Worm (Caenorhabditis elegans) whole organism, late embryonic: ENCODE results near the gene hacl-1.

Source experiments
- C08G9.2 ChIP-seq: sonication (generic microtip); optimal IDR thresholded peaks from 2 replicates; lab custom pipeline; 2016; ENCODE audit warnings: mild to moderate bottlenecking, missing genetic modification characterization, moderate library complexity, missing compliant biosample characterization
- C38D4.7 ChIP-seq: fragments of 200-800 bp; sonication (Bioruptor generic); optimal IDR thresholded peaks from 2 replicates; lab custom pipeline; 2018; ENCODE audit warnings: mild to moderate bottlenecking, missing genetic modification characterization, moderate library complexity, missing compliant biosample characterization
- F13H6.1 ChIP-seq: sonication (generic microtip); optimal IDR thresholded peaks from 2 replicates; lab custom pipeline; 2016; ENCODE audit warnings: missing genetic modification characterization, missing compliant biosample characterization
- K02D7.2 ChIP-seq: sonication (generic microtip); optimal IDR thresholded peaks from 2 replicates; lab custom pipeline; 2017; ENCODE audit warnings: mild to moderate bottlenecking, missing genetic modification characterization, missing compliant biosample characterization
- Y22D7AL.16 ChIP-seq: sonication (generic microtip); optimal IDR thresholded peaks from 2 replicates; lab custom pipeline; 2016; ENCODE audit warnings: missing genetic modification characterization, missing compliant biosample characterization
- ahr-1 ChIP-seq: sonication (generic microtip); optimal IDR thresholded peaks from 2 replicates; lab custom pipeline; 2016; ENCODE audit warnings: missing genetic modification characterization, missing compliant biosample characterization
- ceh-14 ChIP-seq: sonication (generic microtip); optimal IDR thresholded peaks from 2 replicates; lab custom pipeline; 2016; ENCODE audit warnings: missing genotype, missing genetic modification characterization, missing compliant biosample characterization
- ceh-2 ChIP-seq: sonication (generic microtip); optimal IDR thresholded peaks from 2 replicates; lab custom pipeline; 2016; ENCODE audit warnings: missing genotype, missing genetic modification characterization, missing compliant biosample characterization
- ceh-22 ChIP-seq: sonication (generic microtip); optimal IDR thresholded peaks from 2 replicates; lab custom pipeline; 2017; ENCODE audit warnings: missing biosample characterization, missing genetic modification characterization
- ceh-24 ChIP-seq: sonication (generic microtip); optimal IDR thresholded peaks from 2 replicates; lab custom pipeline; 2016; ENCODE audit warnings: mild to moderate bottlenecking, missing genetic modification characterization, missing compliant biosample characterization
- ceh-30 ChIP-seq: fragments of 150-350 bp; optimal IDR thresholded peaks from 2 replicates; lab custom pipeline; 2014; ENCODE audit warnings: missing biosample characterization, missing genetic modification characterization
- ceh-31 ChIP-seq: sonication (generic microtip); optimal IDR thresholded peaks from 2 replicates; lab custom pipeline; 2016; ENCODE audit warnings: missing genetic modification characterization, missing compliant biosample characterization
- ceh-48 ChIP-seq: sonication (generic microtip); optimal IDR thresholded peaks from 2 replicates; lab custom pipeline; 2016; ENCODE audit warnings: missing genetic modification characterization, inconsistent platforms, missing compliant biosample characterization
- che-1 ChIP-seq: sonication (generic microtip); optimal IDR thresholded peaks from 2 replicates; lab custom pipeline; 2016; ENCODE audit warnings: mild to moderate bottlenecking, missing genetic modification characterization, missing compliant biosample characterization
- dve-1 ChIP-seq: sonication (generic microtip); optimal IDR thresholded peaks from 2 replicates; lab custom pipeline; 2017; ENCODE audit warnings: antibody characterized with exemption, mild to moderate bottlenecking, missing genetic modification characterization, missing compliant biosample characterization
- elt-2 ChIP-seq: sonication (generic microtip); optimal IDR thresholded peaks from 2 replicates; lab custom pipeline; 2016; ENCODE audit warnings: missing genetic modification reagents, missing genetic modification characterization, missing compliant biosample characterization
- ets-4 ChIP-seq: sonication (generic microtip); optimal IDR thresholded peaks from 2 replicates; lab custom pipeline; 2016; ENCODE audit warnings: missing genetic modification characterization, missing compliant biosample characterization
- gmeb-2 ChIP-seq: sonication (generic microtip); optimal IDR thresholded peaks from 2 replicates; lab custom pipeline; 2016; ENCODE audit warnings: missing genetic modification characterization, inconsistent platforms, missing compliant biosample characterization
- hlh-13 ChIP-seq: fragments of 200-800 bp; sonication (Bioruptor generic); optimal IDR thresholded peaks from 2 replicates; lab custom pipeline; 2018; ENCODE audit warnings: mild to moderate bottlenecking, missing genetic modification characterization, missing compliant biosample characterization
- hlh-15 ChIP-seq: sonication (generic microtip); optimal IDR thresholded peaks from 2 replicates; lab custom pipeline; 2016; ENCODE audit warnings: missing genetic modification characterization, missing compliant biosample characterization
- hlh-30 ChIP-seq: sonication (generic microtip); optimal IDR thresholded peaks from 2 replicates; lab custom pipeline; 2017; ENCODE audit warnings: antibody characterized with exemption, missing genetic modification characterization, missing compliant biosample characterization; ENCODE audit not compliant: insufficient read depth
- hlh-6 ChIP-seq: sonication (generic microtip); optimal IDR thresholded peaks from 2 replicates; lab custom pipeline; 2016; ENCODE audit warnings: missing genotype, missing genetic modification characterization, missing compliant biosample characterization
- hlh-8 ChIP-seq: sonication (generic microtip); optimal IDR thresholded peaks from 2 replicates; lab custom pipeline; 2016; ENCODE audit warnings: missing genotype, missing genetic modification characterization, missing compliant biosample characterization
- lin-11 ChIP-seq: fragments of 200-800 bp; sonication (Bioruptor generic); optimal IDR thresholded peaks from 2 replicates; lab custom pipeline; 2018; ENCODE audit warnings: mild to moderate bottlenecking, missing genetic modification characterization, missing compliant biosample characterization
- madf-2 ChIP-seq: sonication (generic microtip); optimal IDR thresholded peaks from 2 replicates; lab custom pipeline; 2017; ENCODE audit warnings: missing genetic modification characterization, missing compliant biosample characterization
- mec-3 ChIP-seq: sonication (generic microtip); optimal IDR thresholded peaks from 2 replicates; lab custom pipeline; 2016; ENCODE audit warnings: borderline replicate concordance, missing genetic modification characterization, missing compliant biosample characterization
- nfya-1 ChIP-seq: sonication (generic microtip); optimal IDR thresholded peaks from 2 replicates; lab custom pipeline; 2017; ENCODE audit warnings: missing genetic modification characterization, mild to moderate bottlenecking, missing compliant biosample characterization, antibody characterized with exemption, moderate library complexity
- nhr-11 ChIP-seq: fragments of 150-350 bp; optimal IDR thresholded peaks from 2 replicates; lab custom pipeline; 2014; ENCODE audit warnings: missing biosample characterization, missing genetic modification characterization
- nhr-232 ChIP-seq: sonication (generic microtip); optimal IDR thresholded peaks from 2 replicates; lab custom pipeline; 2016; ENCODE audit warnings: missing genetic modification characterization, missing compliant biosample characterization
- npax-4 ChIP-seq: sonication (generic microtip); optimal IDR thresholded peaks from 2 replicates; lab custom pipeline; 2016; ENCODE audit warnings: missing genetic modification characterization, missing compliant biosample characterization
- odd-2 ChIP-seq: sonication (generic microtip); optimal IDR thresholded peaks from 2 replicates; lab custom pipeline; 2017; ENCODE audit warnings: antibody characterized with exemption, mild to moderate bottlenecking, missing genetic modification characterization, missing compliant biosample characterization
- pag-3 ChIP-seq: sonication (generic microtip); optimal IDR thresholded peaks from 2 replicates; lab custom pipeline; 2016; ENCODE audit warnings: missing compliant biosample characterization, missing genetic modification characterization, borderline replicate concordance
- pat-9 ChIP-seq: fragments of 200-800 bp; sonication (Bioruptor generic); optimal IDR thresholded peaks from 2 replicates; lab custom pipeline; 2018; ENCODE audit warnings: mild to moderate bottlenecking, missing genetic modification characterization, moderate library complexity, missing compliant biosample characterization
- pax-1 ChIP-seq: fragments of 150-350 bp; optimal IDR thresholded peaks from 2 replicates; lab custom pipeline; 2014; ENCODE audit warnings: missing biosample characterization, missing genetic modification characterization
- pqm-1 ChIP-seq: sonication (generic microtip); optimal IDR thresholded peaks from 2 replicates; lab custom pipeline; 2016; ENCODE audit warnings: missing genetic modification characterization, missing compliant biosample characterization
- pros-1 ChIP-seq: fragments of 150-350 bp; optimal IDR thresholded peaks from 2 replicates; lab custom pipeline; 2014; ENCODE audit warnings: missing biosample characterization, missing genetic modification reagents, missing genetic modification characterization
- ref-2 ChIP-seq: sonication (generic microtip); optimal IDR thresholded peaks from 2 replicates; lab custom pipeline; 2016; ENCODE audit warnings: missing genetic modification characterization, missing compliant biosample characterization
- rnt-1 ChIP-seq: sonication (generic microtip); optimal IDR thresholded peaks from 2 replicates; lab custom pipeline; 2016; ENCODE audit warnings: missing genetic modification characterization, missing compliant biosample characterization
- sox-2 ChIP-seq: fragments of 200-800 bp; sonication (Bioruptor generic); IDR thresholded peaks from 2 replicates; pipeline ENCODE4 v1.3.6; 2022; ENCODE audit warnings: missing genetic modification reagents, missing genetic modification characterization, missing compliant biosample characterization
- sox-4 ChIP-seq: sonication (generic microtip); optimal IDR thresholded peaks from 2 replicates; lab custom pipeline; 2017; ENCODE audit warnings: mild to moderate bottlenecking, missing genetic modification characterization, inconsistent platforms, missing compliant biosample characterization
- tbx-2 ChIP-seq: sonication (generic microtip); optimal IDR thresholded peaks from 2 replicates; lab custom pipeline; 2016; ENCODE audit warnings: missing genetic modification characterization, missing compliant biosample characterization
- unc-3 ChIP-seq, 2 experiments: fragments of 200-800 bp in 1 of 2; sonication (Bioruptor generic) in 1 of 2; sonication (generic microtip) in 1 of 2; conservative IDR thresholded peaks in 1 of 2; optimal IDR thresholded peaks in 1 of 2; 2 replicates each; pipeline versions ENCODE4 v1.3.6 to Lab custom; 2016 to 2022; ENCODE audit warnings: missing compliant biosample characterization in 2 of 2, missing genetic modification characterization in 2 of 2, missing genetic modification reagents in 1 of 2
- unc-42 ChIP-seq: sonication (generic microtip); optimal IDR thresholded peaks from 2 replicates; lab custom pipeline; 2016; ENCODE audit warnings: missing genotype, missing genetic modification characterization, missing compliant biosample characterization
- unc-55 ChIP-seq: sonication (generic microtip); optimal IDR thresholded peaks from 2 replicates; lab custom pipeline; 2017; ENCODE audit warnings: missing biosample characterization, missing genetic modification reagents, missing genetic modification characterization
- zip-5 ChIP-seq: sonication (generic microtip); optimal IDR thresholded peaks from 2 replicates; lab custom pipeline; 2016; ENCODE audit warnings: missing genetic modification characterization, missing compliant biosample characterization
- ztf-16 ChIP-seq: sonication (generic microtip); optimal IDR thresholded peaks from 2 replicates; lab custom pipeline; 2017; ENCODE audit warnings: missing genetic modification characterization, missing compliant biosample characterization

The hacl-1 gene

DNA sequence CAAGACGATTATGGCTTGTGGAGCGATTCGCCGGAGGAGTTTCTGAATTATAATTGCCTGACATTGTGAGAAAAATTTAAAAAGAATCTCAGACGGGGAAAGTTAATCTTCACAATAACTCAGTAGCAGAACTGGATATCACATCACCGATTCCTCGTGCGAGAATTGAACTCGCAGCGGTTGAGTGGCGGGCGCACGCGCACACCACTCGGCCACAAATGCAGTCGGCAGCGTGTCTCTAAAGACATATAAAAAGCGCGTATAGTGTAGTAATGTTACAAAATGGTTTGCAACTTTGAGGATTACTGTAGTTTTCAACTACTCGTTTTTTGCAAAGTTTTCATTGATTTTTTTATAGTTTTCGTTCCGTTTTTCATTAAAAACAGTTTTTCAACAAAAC, 8.2 kb downstream of the hacl-1 start (continued):
- TF ChIP-seq ceh-2 (tag; lab: Kevin White, UChicago), result peak; percentile 86
- TF ChIP-seq rnt-1 (tag; lab: Kevin White, UChicago), result peak; percentile 37
- TF ChIP-seq zip-5, result peak; percentile 84
- peak; percentile 80 for TF ChIP-seq pag-3
- TF ChIP-seq tbx-2 (tag; lab: Kevin White, UChicago), result peak; percentile 95
- peak; percentile 70 for TF ChIP-seq unc-42 (tag; lab: Kevin White, UChicago)
- peak; percentile 85 for TF ChIP-seq ceh-31 (tag; lab: Kevin White, UChicago)
- peak; percentile 80 for TF ChIP-seq odd-2 (tag; lab: Kevin White, UChicago)
- TF ChIP-seq ceh-22 (tag; lab: Kevin White, UChicago), result peak; percentile 26
- TF ChIP-seq pax-1 (tag; lab: Kevin White, UChicago), result no peak
- TF ChIP-seq ztf-16, result peak; percentile 95
- peak; percentile 97 for TF ChIP-seq pat-9 (tag; lab: Kevin White, UChicago)
- TF ChIP-seq unc-55, result no peak
- peak; percentile 96 for TF ChIP-seq ref-2 (tag; lab: Kevin White, UChicago)
- TF ChIP-seq dve-1 (tag; lab: Kevin White, UChicago), result peak; percentile 88
- peak; percentile 83 for TF ChIP-seq pqm-1 (tag; lab: Kevin White, UChicago)
- TF ChIP-seq ceh-48 (tag; lab: Kevin White, UChicago), result peak; percentile 94
- peak; percentile 95 for TF ChIP-seq F13H6.1
- peak; percentile 94 for TF ChIP-seq lin-11
- peak; percentile 93 for TF ChIP-seq hlh-13 (GFP tag; lab: Kevin White, UChicago)
- peak; percentile 96 for TF ChIP-seq hlh-6 (tag; lab: Kevin White, UChicago)
- TF ChIP-seq hlh-15 (tag; lab: Kevin White, UChicago), result peak; percentile 96
- TF ChIP-seq ceh-30 (tag; lab: Kevin White, UChicago), result peak; percentile 72
- TF ChIP-seq unc-3 (GFP tag; conservative IDR thresholded peaks at IDR 0.05; lab: Robert Waterston, UW), result peak; percentile 91
- TF ChIP-seq unc-3 (tag; optimal IDR thresholded peaks at IDR 0.05; lab: Kevin White, UChicago), result peak; percentile 92
- TF ChIP-seq mec-3, result peak; percentile 87
- TF ChIP-seq pros-1 (tag; lab: Kevin White, UChicago), result no peak
- TF ChIP-seq che-1, result peak; percentile 96
- peak; percentile 81 for TF ChIP-seq nfya-1 (tag; lab: Kevin White, UChicago)
- peak; percentile 94 for TF ChIP-seq ceh-14 (tag; lab: Kevin White, UChicago)
- peak; percentile 98 for TF ChIP-seq elt-2 (tag; lab: Kevin White, UChicago)
- TF ChIP-seq madf-2 (tag; lab: Kevin White, UChicago), result peak; percentile 95
- TF ChIP-seq nhr-11 (tag; lab: Kevin White, UChicago), result no peak
- peak; percentile 96 for TF ChIP-seq C38D4.7 (GFP tag; lab: Kevin White, UChicago)
- TF ChIP-seq K02D7.2 (tag; lab: Kevin White, UChicago), result peak; percentile 96
- TF ChIP-seq ahr-1 (tag; lab: Kevin White, UChicago), result peak; percentile 89
- peak; percentile 78 for TF ChIP-seq hlh-30 (tag; lab: Kevin White, UChicago)
- peak; percentile 97 for TF ChIP-seq ceh-24 (tag; lab: Kevin White, UChicago)
- peak; percentile 95 for TF ChIP-seq npax-4 (tag; lab: Kevin White, UChicago)
- peak; percentile 94 for TF ChIP-seq nhr-232 (tag; lab: Kevin White, UChicago)

- TF ChIP-seq Y22D7AL.16 (tag; lab: Kevin White, UChicago) (no peak), C38D4.7 (GFP tag; lab: Kevin White, UChicago) (no peak), sox-4 (tag; lab: Kevin White, UChicago) (no peak), hlh-8 (tag; lab: Kevin White, UChicago) (no peak), hlh-15 (tag; lab: Kevin White, UChicago) (no peak), K02D7.2 (tag; lab: Kevin White, UChicago) (no peak), pqm-1 (tag; lab: Kevin White, UChicago) (no peak), C08G9.2 (tag; lab: Kevin White, UChicago) (no peak), gmeb-2 (no peak), ceh-2 (tag; lab: Kevin White, UChicago) (no peak), hlh-6 (tag; lab: Kevin White, UChicago) (no peak), ahr-1 (tag; lab: Kevin White, UChicago) (no peak), ceh-14 (tag; lab: Kevin White, UChicago) (no peak), npax-4 (tag; lab: Kevin White, UChicago) (no peak), che-1 (no peak), sox-2 (no peak), ets-4 (tag; lab: Kevin White, UChicago) (no peak)
Observed at ce11 chrII:11479076-11479475, 13.7 kb downstream of the hacl-1 start, which contains the start of gene W02B12.12. Gene W02B12.12, minus strand, starts transcription at chrII:11479176.
